Fruit fly (Drosophila melanogaster) whole organism, embryonic: ENCODE data around the gene Mer.

Experiments used
- ATbp ChIP-seq: fragments of 200-800 bp; sonication (Bioruptor generic); optimal IDR thresholded peaks from 2 replicates; lab custom pipeline; 2017; ENCODE audit warnings: missing biosample characterization, mild to moderate bottlenecking, missing genetic modification characterization, missing genetic modification reagents
- Ada2b ChIP-seq: fragments of 200-800 bp; sonication (Bioruptor generic); IDR thresholded peaks from 2 replicates; pipeline ENCODE4 v1.3.6; 2022; ENCODE audit warnings: missing biosample characterization, missing genetic modification characterization
- Bdp1 ChIP-seq: fragments of 200-800 bp; sonication (Bioruptor generic); optimal IDR thresholded peaks from 3 replicates; lab custom pipeline; 2016; ENCODE audit warnings: missing biosample characterization, missing genetic modification characterization
- Bgb ChIP-seq: fragments of 200-800 bp; sonication (Bioruptor generic); IDR thresholded peaks from 2 replicates; pipeline ENCODE4 v1.3.6; 2022; ENCODE audit warnings: missing biosample characterization, missing genetic modification characterization; ENCODE audit not compliant: partially characterized antibody
- CG10209 ChIP-seq: fragments of 200-800 bp; sonication (Bioruptor generic); optimal IDR thresholded peaks from 3 replicates; lab custom pipeline; 2017; ENCODE audit warnings: missing biosample characterization, mild to moderate bottlenecking, missing genetic modification characterization, missing genetic modification reagents
- CG10321 ChIP-seq: fragments of 200-800 bp; sonication (Bioruptor generic); IDR thresholded peaks from 2 replicates; pipeline ENCODE4 v1.3.6; 2022; ENCODE audit warnings: missing biosample characterization, missing genetic modification characterization
- CG12155 ChIP-seq: fragments of 200-800 bp; sonication (Bioruptor generic); optimal IDR thresholded peaks from 3 replicates; lab custom pipeline; 2016; ENCODE audit warnings: missing biosample characterization, missing genetic modification characterization
- CG15479 ChIP-seq: fragments of 200-800 bp; sonication (Bioruptor generic); optimal IDR thresholded peaks from 3 replicates; lab custom pipeline; 2019; ENCODE audit warnings: missing biosample characterization, mild to moderate bottlenecking, missing genetic modification characterization, moderate library complexity
- CG17802 ChIP-seq: fragments of 200-800 bp; sonication (Bioruptor generic); optimal IDR thresholded peaks from 2 replicates; lab custom pipeline; 2018; ENCODE audit warnings: missing biosample characterization, mild to moderate bottlenecking, missing genetic modification characterization, moderate library complexity
- CG18262 ChIP-seq: fragments of 200-800 bp; optimal IDR thresholded peaks from 3 replicates; lab custom pipeline; 2019; ENCODE audit warnings: missing biosample characterization, mild to moderate bottlenecking, missing genetic modification characterization, moderate library complexity
- CG2875 ChIP-seq: fragments of 200-800 bp; sonication (Bioruptor generic); optimal IDR thresholded peaks from 2 replicates; lab custom pipeline; 2017; ENCODE audit warnings: missing biosample characterization, mild to moderate bottlenecking, missing genetic modification characterization, missing genetic modification reagents
- CG33213 ChIP-seq: fragments of 200-800 bp; sonication (Bioruptor generic); optimal IDR thresholded peaks from 3 replicates; lab custom pipeline; 2016; ENCODE audit warnings: missing biosample characterization, missing genetic modification characterization
- CG33557 ChIP-seq: fragments of 200-800 bp; sonication (Bioruptor generic); optimal IDR thresholded peaks from 2 replicates; lab custom pipeline; 2019; ENCODE audit warnings: missing biosample characterization, mild to moderate bottlenecking, missing genetic modification characterization, moderate library complexity
- CG34376 ChIP-seq: fragments of 200-800 bp; sonication (Bioruptor generic); optimal IDR thresholded peaks from 2 replicates; lab custom pipeline; 2018; ENCODE audit warnings: missing biosample characterization, mild to moderate bottlenecking, missing genetic modification characterization
- CG34422 ChIP-seq: fragments of 200-800 bp; sonication (Bioruptor generic); IDR thresholded peaks from 3 replicates; pipeline ENCODE4 v1.3.6; 2022; ENCODE audit warnings: missing biosample characterization, missing genetic modification characterization
- CG4328 ChIP-seq: fragments of 200-800 bp; sonication (Bioruptor generic); optimal IDR thresholded peaks from 3 replicates; lab custom pipeline; 2017; ENCODE audit warnings: missing biosample characterization, missing genetic modification reagents, missing genetic modification characterization
- CG5245 ChIP-seq: fragments of 200-800 bp; sonication (Bioruptor generic); optimal IDR thresholded peaks from 3 replicates; lab custom pipeline; 2016; ENCODE audit warnings: missing biosample characterization, missing genetic modification characterization
- CG7839 ChIP-seq: fragments of 200-800 bp; sonication (Bioruptor generic); optimal IDR thresholded peaks from 3 replicates; lab custom pipeline; 2018; ENCODE audit warnings: missing biosample characterization, mild to moderate bottlenecking, missing genetic modification characterization, moderate library complexity
- Dll ChIP-seq: fragments of 200-800 bp; sonication (Bioruptor generic); IDR thresholded peaks from 4 replicates; pipeline ENCODE4 v1.3.6; 2022; ENCODE audit warnings: missing biosample characterization, missing genetic modification characterization; ENCODE audit not compliant: partially characterized antibody
- GATAe ChIP-seq: fragments of 200-800 bp; sonication (Bioruptor generic); conservative IDR thresholded peaks from 2 replicates; pipeline ENCODE4 v1.3.6; 2022; ENCODE audit warnings: missing biosample characterization, missing genetic modification characterization
- HLH3B ChIP-seq: fragments of 200-800 bp; sonication (Bioruptor generic); IDR thresholded peaks from 2 replicates; pipeline ENCODE4 v1.3.6; 2022; ENCODE audit warnings: missing biosample characterization, missing genetic modification characterization
- Hey ChIP-seq: fragments of 200-800 bp; sonication (Bioruptor generic); optimal IDR thresholded peaks from 3 replicates; lab custom pipeline; 2018; ENCODE audit warnings: missing biosample characterization, mild to moderate bottlenecking, missing genetic modification characterization
- MESR4 ChIP-seq: fragments of 200-800 bp; sonication (Bioruptor generic); optimal IDR thresholded peaks from 2 replicates; lab custom pipeline; 2018; ENCODE audit warnings: missing biosample characterization, mild to moderate bottlenecking, missing genetic modification characterization, moderate library complexity
- Meics ChIP-seq: fragments of 200-800 bp; sonication (Bioruptor generic); optimal IDR thresholded peaks from 2 replicates; lab custom pipeline; 2017; ENCODE audit warnings: missing biosample characterization, mild to moderate bottlenecking, missing genetic modification characterization
- Pdp1 ChIP-seq, 2 experiments: fragments of 200-800 bp; sonication (Bioruptor generic); optimal IDR thresholded peaks; 3 replicates each; lab custom pipeline; 2016; ENCODE audit warnings: missing biosample characterization in 2 of 2, missing genetic modification characterization in 2 of 2, mild to moderate bottlenecking in 1 of 2, moderate library complexity in 1 of 2
- Ptx1 ChIP-seq: fragments of 200-800 bp; sonication (Bioruptor generic); IDR thresholded peaks from 2 replicates; pipeline ENCODE4 v1.3.6; 2022; ENCODE audit warnings: missing biosample characterization, missing genetic modification characterization
- Scr ChIP-seq: fragments of 200-800 bp; sonication (Bioruptor generic); IDR thresholded peaks from 2 replicates; pipeline ENCODE4 v1.3.6; 2022; ENCODE audit warnings: missing biosample characterization, missing genetic modification characterization; ENCODE audit not compliant: partially characterized antibody
- Trl ChIP-seq, 3 experiments: fragments of >200 bp in 2 of 3; fragments of 200-800 bp in 1 of 3; sonication (Bioruptor generic) in 1 of 3; optimal IDR thresholded peaks; 2 replicates in 1 of 3; 3 replicates in 2 of 3; lab custom pipeline; 2016 to 2017; ENCODE audit warnings: missing biosample characterization in 1 of 3, missing genetic modification characterization in 1 of 3
- ab ChIP-seq: fragments of 200-800 bp; sonication (Bioruptor generic); optimal IDR thresholded peaks from 2 replicates; lab custom pipeline; 2016; ENCODE audit warnings: missing biosample characterization, missing genetic modification characterization
- aop ChIP-seq: fragments of 200-800 bp; sonication (Bioruptor generic); IDR thresholded peaks from 2 replicates; pipeline ENCODE4 v1.3.6; 2022; ENCODE audit warnings: missing biosample characterization, missing genetic modification characterization
- cg ChIP-seq: fragments of 200-800 bp; sonication (Bioruptor generic); optimal IDR thresholded peaks from 3 replicates; lab custom pipeline; 2019; ENCODE audit warnings: missing biosample characterization, mild to moderate bottlenecking, missing genetic modification characterization, moderate library complexity
- chinmo ChIP-seq: fragments of 200-800 bp; sonication (Bioruptor generic); IDR thresholded peaks from 4 replicates; pipeline ENCODE4 v1.3.6; 2022; ENCODE audit warnings: missing biosample characterization, missing genetic modification characterization; ENCODE audit not compliant: partially characterized antibody
- chm ChIP-seq: fragments of 200-800 bp; sonication (Bioruptor generic); IDR thresholded peaks from 2 replicates; pipeline ENCODE4 v1.3.6; 2022; ENCODE audit warnings: missing biosample characterization, missing genetic modification characterization
- ci ChIP-seq: fragments of 200-800 bp; sonication (Bioruptor generic); IDR thresholded peaks from 3 replicates; pipeline ENCODE4 v1.3.6; 2022; ENCODE audit warnings: missing biosample characterization, missing genetic modification characterization
- croc ChIP-seq: fragments of 200-800 bp; sonication (Bioruptor generic); conservative IDR thresholded peaks from 3 replicates; pipeline ENCODE4 v1.3.6; 2022; ENCODE audit warnings: missing biosample characterization, missing genetic modification characterization
- crol ChIP-seq: fragments of 200-800 bp; sonication (Bioruptor generic); IDR thresholded peaks from 2 replicates; pipeline ENCODE4 v1.3.6; 2022; ENCODE audit warnings: missing biosample characterization, missing genetic modification characterization
- fd3F ChIP-seq: fragments of 200-800 bp; sonication (Bioruptor generic); optimal IDR thresholded peaks from 2 replicates; lab custom pipeline; 2018; ENCODE audit warnings: missing biosample characterization, mild to moderate bottlenecking, missing genetic modification characterization, moderate library complexity
- fru ChIP-seq: fragments of >200 bp; optimal IDR thresholded peaks from 2 replicates; lab custom pipeline; 2017
- gsb-n ChIP-seq: fragments of 200-800 bp; sonication (Bioruptor generic); optimal IDR thresholded peaks from 3 replicates; lab custom pipeline; 2018; ENCODE audit warnings: missing biosample characterization, mild to moderate bottlenecking, missing genetic modification characterization
- kay ChIP-seq: fragments of 200-800 bp; sonication (Bioruptor generic); optimal IDR thresholded peaks from 2 replicates; lab custom pipeline; 2016; ENCODE audit warnings: missing biosample characterization, missing genetic modification characterization
- ken ChIP-seq: fragments of 200-800 bp; sonication (Bioruptor generic); IDR thresholded peaks from 3 replicates; pipeline ENCODE4 v1.3.6; 2022; ENCODE audit warnings: missing biosample characterization, missing genetic modification characterization
- peb ChIP-seq: fragments of 200-800 bp; sonication (Bioruptor generic); IDR thresholded peaks from 2 replicates; pipeline ENCODE4 v1.3.6; 2022; ENCODE audit warnings: missing biosample characterization, missing genetic modification characterization
- ranshi ChIP-seq: fragments of 200-800 bp; sonication (Bioruptor generic); IDR thresholded peaks from 2 replicates; pipeline ENCODE4 v1.3.6; 2022; ENCODE audit warnings: missing biosample characterization, missing genetic modification characterization
- sob ChIP-seq: fragments of 200-800 bp; sonication (Bioruptor generic); IDR thresholded peaks from 2 replicates; pipeline ENCODE4 v1.3.6; 2022; ENCODE audit warnings: missing biosample characterization, missing genetic modification characterization
- sug ChIP-seq: fragments of 200-800 bp; optimal IDR thresholded peaks from 2 replicates; lab custom pipeline; 2019; ENCODE audit warnings: missing biosample characterization, mild to moderate bottlenecking, missing genetic modification characterization, moderate library complexity
- vfl ChIP-seq: fragments of 200-800 bp; sonication (Bioruptor generic); optimal IDR thresholded peaks from 2 replicates; lab custom pipeline; 2016; ENCODE audit warnings: missing biosample characterization, missing genetic modification characterization
- vnd ChIP-seq: fragments of 200-800 bp; sonication (Bioruptor generic); IDR thresholded peaks from 3 replicates; pipeline ENCODE4 v1.3.6; 2022; ENCODE audit warnings: missing biosample characterization, missing genetic modification characterization; ENCODE audit not compliant: partially characterized antibody
- vvl ChIP-seq: fragments of 200-800 bp; sonication (Bioruptor generic); IDR thresholded peaks from 2 replicates; pipeline ENCODE4 v1.3.6; 2022; ENCODE audit warnings: missing biosample characterization, missing genetic modification characterization
- wdn ChIP-seq: fragments of 200-800 bp; sonication (Bioruptor generic); IDR thresholded peaks from 2 replicates; pipeline ENCODE4 v1.3.6; 2022; ENCODE audit warnings: missing biosample characterization, missing genetic modification characterization

Gene Mer

dm6 chrX:19697255-19697877 is 4.1 kb upstream of the Mer start (continued):
- TF ChIP-seq Bdp1 (peak; percentile 11), peb (GFP tag; lab: Robert Waterston, UW) (no peak), Scr (GFP tag; lab: Robert Waterston, UW) (0 out of 2 replicates have a peak, but pooled peaks have one; percentile 2), kay (peak; percentile 21), CG2875 (GFP tag; lab: Kevin White, UChicago) (peak; percentile 18), ranshi (GFP tag; lab: Robert Waterston, UW) (0 out of 2 replicates have a peak, but pooled peaks have one; percentile 27), sob (GFP tag; lab: Robert Waterston, UW) (0 out of 2 replicates have a peak, but pooled peaks have one; percentile 15), Dll (GFP tag; lab: Robert Waterston, UW) (0 out of 4 replicates have a peak, but pooled peaks have one; percentile 40), Trl (optimal IDR thresholded peaks at IDR 0.05; lab: Kevin White, UChicago) (peak in 1 of 2 experiments; percentile 10), Trl (GFP tag; optimal IDR thresholded peaks at IDR 0.05; lab: Kevin White, UChicago) (no peak), HLH3B (peak; percentile 26; the same call in 1 of the 2 replicates), CG15479 (GFP tag; lab: Kevin White, UChicago) (peak; percentile 62), fru (peak; percentile 23), sug (tag; lab: Kevin White, UChicago) (peak; percentile 45), MESR4 (peak; percentile 20), Pdp1 (GFP tag; optimal IDR thresholded peaks at IDR 0.05; lab: Kevin White, UChicago) (peak in 1 of 2 experiments; percentile 6), vnd (GFP tag; lab: Robert Waterston, UW) (no peak), CG10209 (GFP tag; lab: Kevin White, UChicago) (peak; percentile 3)
- TF ChIP-seq, all 482 proteins: peak for 49

- no peak for TF ChIP-seq Hey (tag; lab: Kevin White, UChicago)
- TF ChIP-seq Ptx1 (GFP tag; lab: Robert Waterston, UW): no peak
- no peak for TF ChIP-seq vfl
- TF ChIP-seq CG5245: no peak
- no peak for TF ChIP-seq gsb-n (tag; lab: Kevin White, UChicago)
- TF ChIP-seq CG10321 (GFP tag; lab: Robert Waterston, UW): peak; percentile 46; the same call in 1 of the 2 replicates
- TF ChIP-seq CG18262 (tag; lab: Kevin White, UChicago): no peak
- TF ChIP-seq ken (GFP tag; lab: Robert Waterston, UW): no peak
- TF ChIP-seq vvl (GFP tag; lab: Robert Waterston, UW): no peak
- TF ChIP-seq CG7839 (tag; lab: Kevin White, UChicago): no peak
- TF ChIP-seq ATbp (GFP tag; lab: Kevin White, UChicago): no peak
- TF ChIP-seq chinmo (GFP tag; lab: Robert Waterston, UW): no peak
- no peak for TF ChIP-seq Meics
- 0 out of 3 replicates have a peak, but pooled peaks have one; percentile 31 for TF ChIP-seq CG34422 (GFP tag; lab: Robert Waterston, UW)
- TF ChIP-seq CG4328: no peak
- TF ChIP-seq wdn (GFP tag; lab: Robert Waterston, UW): no peak
- no peak for TF ChIP-seq CG33557 (GFP tag; lab: Kevin White, UChicago)
- no peak for TF ChIP-seq Ada2b (GFP tag; lab: Robert Waterston, UW)
- TF ChIP-seq CG33213 (GFP tag; lab: Kevin White, UChicago): no peak
- peak; percentile 96 for TF ChIP-seq CG12155 (GFP tag; lab: Kevin White, UChicago)
- TF ChIP-seq GATAe: no peak
- TF ChIP-seq ab (GFP tag; lab: Kevin White, UChicago): no peak
- TF ChIP-seq CG17802 (tag; lab: Kevin White, UChicago): no peak
- no peak for TF ChIP-seq CG34376 (GFP tag; lab: Kevin White, UChicago)
- TF ChIP-seq cg (GFP tag; lab: Kevin White, UChicago): no peak
- no peak for TF ChIP-seq chm
- no peak for TF ChIP-seq fd3F
- TF ChIP-seq ci (GFP tag; lab: Robert Waterston, UW): peak; percentile 30; the same call in 1 of the 3 replicates
- 0 out of 2 replicates have a peak, but pooled peaks have one; percentile 6 for TF ChIP-seq Bgb (GFP tag; lab: Robert Waterston, UW)
- no peak for TF ChIP-seq croc
- TF ChIP-seq crol (GFP tag; lab: Robert Waterston, UW): no peak
- TF ChIP-seq aop (GFP tag; lab: Robert Waterston, UW): peak; percentile 51; the same call in 1 of the 2 replicates
Measured at dm6 chrX:19696845-19697244, 3.5 kb upstream of the Mer start, which contains the start of gene Cdc42. Gene Cdc42, plus strand, starts transcription at chrX:19697091.
